Worm (Caenorhabditis elegans): ENCODE data around the gene ZC449.5.

ZC449.5 gene

DNA sequence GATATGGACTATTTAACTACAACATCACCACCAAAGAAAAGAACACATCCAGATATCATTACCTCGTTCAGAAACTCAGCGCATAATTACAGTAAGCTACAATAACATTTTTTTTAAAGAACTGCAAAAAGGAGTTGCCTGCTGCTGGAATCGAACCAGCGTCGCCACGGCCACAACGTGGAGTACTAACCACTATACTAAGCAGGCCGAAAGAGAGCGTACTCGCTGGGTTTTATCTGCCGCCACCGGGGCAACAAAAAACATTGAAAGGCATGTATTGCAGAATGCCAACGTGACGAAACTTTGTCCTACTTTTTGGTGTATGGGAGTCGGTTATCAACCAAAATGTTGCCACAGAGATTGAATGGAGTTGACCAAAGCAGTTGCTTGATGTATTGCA is 14.9 kb downstream of the ZC449.5 start (continued):
- TF ChIP-seq mes-2 (tag; optimal IDR thresholded peaks at IDR 0.05; ENCODE audit: poor library complexity, severe bottlenecking) (peak; percentile 86), mep-1 (tag; optimal IDR thresholded peaks at IDR 0.05) (peak; percentile 78), spr-1 (tag; optimal IDR thresholded peaks at IDR 0.05) (peak; percentile 17), skn-1 (tag; optimal IDR thresholded peaks at IDR 0.05) (no peak), gei-8 (GFP tag; optimal IDR thresholded peaks at IDR 0.05) (peak; percentile 14), lin-1 (GFP tag; IDR thresholded peaks at IDR 0.05) (peak; percentile 70), pha-4 (GFP tag; IDR thresholded peaks at IDR 0.05) (peak; percentile 83), pha-4 (tag; optimal IDR thresholded peaks at IDR 0.05) (no peak), egl-43 (GFP tag; IDR thresholded peaks at IDR 0.05) (peak; percentile 88), nhr-42 (GFP tag; IDR thresholded peaks at IDR 0.05) (peak; percentile 65; the same call in 1 of the 2 replicates), lin-15B (tag; optimal IDR thresholded peaks at IDR 0.05) (no peak), F10B5.3 (tag; optimal IDR thresholded peaks at IDR 0.05) (peak; percentile 19)

DNA sequence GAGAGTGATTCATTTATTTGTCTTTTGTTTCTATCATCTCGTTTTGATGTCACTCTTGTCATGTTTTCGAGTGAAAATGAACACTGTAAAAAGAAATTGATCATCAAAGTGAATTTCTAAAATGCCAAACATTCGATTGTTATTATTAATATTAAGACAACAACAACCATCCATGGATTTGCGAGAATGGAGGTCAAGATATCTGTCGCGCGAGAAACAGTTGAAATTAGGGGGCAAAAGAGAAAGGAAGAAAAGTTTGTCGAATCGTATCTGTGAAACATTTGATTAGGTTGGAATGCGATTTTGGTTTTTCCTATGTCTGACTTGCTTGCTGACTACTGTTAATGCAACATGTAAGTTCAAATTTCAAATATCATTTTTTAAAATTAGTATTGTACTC is 16.6 kb downstream of the ZC449.5 start, which contains the start of gene ZC449.2:
ZC449.2 (plus strand) TSS at position 290 of the 400 bp plus-strand sequence.
- peak; percentile 71 for TF ChIP-seq aha-1 (tag)
- no peak for TF ChIP-seq daf-16 (GFP tag; optimal IDR thresholded peaks at IDR 0.05)
- TF ChIP-seq daf-16 (tag; optimal IDR thresholded peaks at IDR 0.05), result peak; percentile 9
- no peak for TF ChIP-seq egl-43 (GFP tag; IDR thresholded peaks at IDR 0.05)
- no peak for TF ChIP-seq madf-5 (GFP tag; IDR thresholded peaks at IDR 0.05)
- no peak for TF ChIP-seq lin-29 (GFP tag; IDR thresholded peaks at IDR 0.05)
- TF ChIP-seq F10B5.3 (tag; optimal IDR thresholded peaks at IDR 0.05), result no peak
- TF ChIP-seq ceh-28 (tag; optimal IDR thresholded peaks at IDR 0.05), result no peak

DNA sequence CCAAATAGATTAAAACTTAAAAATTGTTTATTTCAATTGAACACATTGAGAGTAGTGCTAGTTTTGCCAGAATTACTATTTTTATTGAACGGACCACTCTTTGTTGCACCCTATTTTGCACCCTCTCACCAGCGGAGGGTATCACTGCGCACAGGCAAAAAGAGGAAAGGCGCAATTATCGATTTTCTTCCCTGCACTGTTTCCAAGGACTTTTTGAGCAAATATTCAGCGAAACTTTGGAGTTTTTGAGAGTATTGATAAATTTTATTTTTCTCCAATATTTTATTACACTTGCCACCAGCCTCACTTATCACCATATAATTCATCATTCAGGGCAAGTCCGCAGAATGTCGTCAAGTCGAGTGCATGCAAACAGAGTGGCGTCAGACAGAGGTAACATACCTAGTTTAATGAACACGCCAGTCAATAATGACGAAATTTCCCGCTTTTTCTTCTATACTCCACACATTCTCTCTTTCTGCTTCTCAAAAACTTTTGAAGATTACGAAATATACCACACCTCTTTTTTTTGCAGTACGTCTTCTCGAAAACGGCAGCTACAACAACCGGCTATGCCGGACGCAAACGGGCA is 19.4 kb downstream of the ZC449.5 start:
- no peak for TF ChIP-seq T20F7.1 (GFP tag; optimal IDR thresholded peaks at IDR 0.05)
- TF ChIP-seq set-16 (GFP tag; IDR thresholded peaks at IDR 0.05), result no peak
- TF ChIP-seq F49E8.2 (tag; optimal IDR thresholded peaks at IDR 0.05; ENCODE audit: borderline replicate concordance), result no peak
- no peak for TF ChIP-seq fos-1 (tag; optimal IDR thresholded peaks at IDR 0.05)
- TF ChIP-seq tra-1 (GFP tag; IDR thresholded peaks at IDR 0.05), result no peak
- TF ChIP-seq spr-3 (GFP tag; optimal IDR thresholded peaks at IDR 0.05), result no peak
- TF ChIP-seq ceh-32 (tag; optimal IDR thresholded peaks at IDR 0.05; ENCODE audit: poor library complexity), result no peak
- TF ChIP-seq ztf-11 (tag; optimal IDR thresholded peaks at IDR 0.05), result no peak
- no peak for TF ChIP-seq Y105C5A.15 (GFP tag; IDR thresholded peaks at IDR 0.05)
- TF ChIP-seq lin-13 (GFP tag; optimal IDR thresholded peaks at IDR 0.05), result peak; percentile 30
- TF ChIP-seq mxl-2 (GFP tag; conservative IDR thresholded peaks at IDR 0.05), result no peak
- TF ChIP-seq dve-1 (tag; optimal IDR thresholded peaks at IDR 0.05; ENCODE audit: insufficient read depth), result peak; percentile 42
- no peak for TF ChIP-seq F44E2.7 (GFP tag; IDR thresholded peaks at IDR 0.05)
- no peak for TF ChIP-seq duxl-1 (tag; optimal IDR thresholded peaks at IDR 0.05; ENCODE audit: poor library complexity)
- TF ChIP-seq hmg-1.1 (GFP tag; IDR thresholded peaks at IDR 0.05), result no peak
- no peak for TF ChIP-seq skn-1 (tag; optimal IDR thresholded peaks at IDR 0.05)
- no peak for TF ChIP-seq nhr-42 (GFP tag; IDR thresholded peaks at IDR 0.05)
- TF ChIP-seq jun-1 (tag; optimal IDR thresholded peaks at IDR 0.05), result no peak
- TF ChIP-seq egl-27 (tag; optimal IDR thresholded peaks at IDR 0.05), result no peak
- no peak for TF ChIP-seq ZK546.5 (tag; optimal IDR thresholded peaks at IDR 0.05)
- no peak for TF ChIP-seq mes-2 (tag; optimal IDR thresholded peaks at IDR 0.05; ENCODE audit: poor library complexity, severe bottlenecking)
- no peak for TF ChIP-seq pha-4 (GFP tag; IDR thresholded peaks at IDR 0.05)
- no peak for TF ChIP-seq pha-4 (tag; optimal IDR thresholded peaks at IDR 0.05)
- no peak for TF ChIP-seq aly-2 (tag; optimal IDR thresholded peaks at IDR 0.05)
- TF ChIP-seq Y48G9A.11 (GFP tag; IDR thresholded peaks at IDR 0.05), result no peak
- TF ChIP-seq nhr-10 (tag; optimal IDR thresholded peaks at IDR 0.05), result no peak
- no peak for TF ChIP-seq daf-19 (GFP tag; conservative IDR thresholded peaks at IDR 0.05)
- TF ChIP-seq F37D6.2 (tag; optimal IDR thresholded peaks at IDR 0.05), result no peak
- no peak for TF ChIP-seq zfp-3 (GFP tag; conservative IDR thresholded peaks at IDR 0.05)
- peak; percentile 23 for TF ChIP-seq nhr-11 (tag; optimal IDR thresholded peaks at IDR 0.05)
- TF ChIP-seq ztf-7 (tag; optimal IDR thresholded peaks at IDR 0.05), result no peak
- TF ChIP-seq dmd-6 (GFP tag; IDR thresholded peaks at IDR 0.05), result peak; percentile 47; the same call in 1 of the 2 replicates
- no peak for TF ChIP-seq ceh-62 (tag; optimal IDR thresholded peaks at IDR 0.05)
- no peak for TF ChIP-seq aha-1 (tag)
- TF ChIP-seq Y5F2A.4 (GFP tag; optimal IDR thresholded peaks at IDR 0.05), result no peak
- TF ChIP-seq ama-1 (optimal IDR thresholded peaks at IDR 0.05), result no peak

Data from whole organism, L4 larva.